Fruit fly (Drosophila melanogaster): ENCODE results near the gene CG15042.
A peak's percentile ranks its signal among the peaks of the same experiment; 100 is the strongest.

The CG15042 gene

DNA sequence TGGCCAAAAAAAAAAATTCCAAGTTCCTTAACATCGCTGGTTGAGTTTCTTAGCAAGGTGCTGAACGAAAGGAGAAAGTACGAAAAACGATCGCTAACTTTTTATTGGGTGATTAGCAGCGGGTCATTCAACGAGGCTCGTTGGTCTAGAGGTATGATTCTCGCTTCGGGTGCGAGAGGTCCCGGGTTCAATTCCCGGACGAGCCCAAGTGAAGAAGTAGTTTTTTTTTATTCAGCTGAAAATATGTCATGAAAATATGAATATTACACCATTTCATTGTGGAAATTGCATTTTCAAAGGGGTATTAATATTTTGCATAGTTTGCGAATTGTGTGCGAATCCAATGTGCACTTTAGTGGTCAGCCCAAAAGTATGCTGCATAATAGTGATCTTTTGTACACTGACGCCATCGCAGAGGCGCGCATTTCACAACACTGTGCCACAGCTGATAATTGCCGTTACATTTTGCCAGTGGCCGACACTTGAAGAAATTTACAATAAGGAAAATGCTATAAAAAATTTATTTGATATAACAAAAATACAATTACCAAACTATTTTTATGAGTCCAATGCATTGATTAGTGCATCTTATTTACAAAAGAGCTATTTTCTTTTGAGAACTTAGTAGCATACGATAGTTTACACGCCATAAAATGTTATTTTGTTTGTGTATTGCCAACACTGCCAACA is 37.7 kb upstream of the CG15042 start (continued):
- TF ChIP-seq kni (GFP tag; optimal IDR thresholded peaks at IDR 0.05) (no peak), CG31441 (GFP tag; IDR thresholded peaks at IDR 0.05) (0 out of 2 replicates have a peak, but pooled peaks have one; percentile 24), br (optimal IDR thresholded peaks at IDR 0.05) (no peak), Dref (GFP tag; IDR thresholded peaks at IDR 0.05) (no peak), dati (GFP tag; IDR thresholded peaks at IDR 0.05) (no peak), H2.0 (GFP tag; IDR thresholded peaks at IDR 0.05) (0 out of 2 replicates have a peak, but pooled peaks have one; percentile 30), Awh (GFP tag; IDR thresholded peaks at IDR 0.05) (0 out of 2 replicates have a peak, but pooled peaks have one; percentile 46)

DNA sequence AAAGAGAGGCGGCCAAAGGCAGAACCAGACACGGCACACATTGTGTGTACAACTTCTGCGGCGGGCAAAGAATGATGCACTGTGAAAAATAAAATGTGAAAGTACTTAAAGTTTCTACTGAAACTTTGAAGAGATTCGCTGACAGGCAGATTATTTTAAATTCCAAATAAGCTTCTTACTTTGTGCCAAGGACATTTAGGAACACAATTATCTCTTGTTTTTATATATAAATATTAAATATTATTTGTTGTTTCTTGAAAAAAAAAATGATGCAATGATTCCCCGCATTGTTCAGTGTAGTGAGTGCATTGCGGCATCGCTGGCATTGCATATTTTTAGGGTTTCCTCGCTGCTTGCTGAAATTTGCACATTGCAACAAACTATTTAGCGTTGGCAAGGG is 36.9 kb upstream of the CG15042 start:
- peak; percentile 3 for TF ChIP-seq nmo (GFP tag; optimal IDR thresholded peaks at IDR 0.05)
- TF ChIP-seq toy (GFP tag; IDR thresholded peaks at IDR 0.05), result no peak
- 0 out of 2 replicates have a peak, but pooled peaks have one; percentile 6 for TF ChIP-seq HLH3B (GFP tag; IDR thresholded peaks at IDR 0.05)
- TF ChIP-seq twi (tag; optimal IDR thresholded peaks at IDR 0.05), result no peak
- TF ChIP-seq Dll (GFP tag; IDR thresholded peaks at IDR 0.05; ENCODE audit: partially characterized antibody), result no peak
- TF ChIP-seq CG15011 (GFP tag; optimal IDR thresholded peaks at IDR 0.05), result no peak
- TF ChIP-seq ttk (GFP tag; IDR thresholded peaks at IDR 0.05), result no peak
- TF ChIP-seq tap (tag; optimal IDR thresholded peaks at IDR 0.05), result no peak
- TF ChIP-seq Abd-B (GFP tag; optimal IDR thresholded peaks at IDR 0.05), result no peak
- no peak for TF ChIP-seq CG3995 (GFP tag; optimal IDR thresholded peaks at IDR 0.05)
- TF ChIP-seq usp (GFP tag; optimal IDR thresholded peaks at IDR 0.05), result no peak
- TF ChIP-seq CG6272 (GFP tag; IDR thresholded peaks at IDR 0.05), result no peak
- TF ChIP-seq abd-A (tag; optimal IDR thresholded peaks at IDR 0.05), result no peak
- no peak for TF ChIP-seq slbo (GFP tag; IDR thresholded peaks at IDR 0.05)
- peak; percentile 24 for TF ChIP-seq esg (GFP tag; conservative IDR thresholded peaks at IDR 0.05)
- no peak for TF ChIP-seq exex (tag; optimal IDR thresholded peaks at IDR 0.05)
- TF ChIP-seq row (GFP tag; IDR thresholded peaks at IDR 0.05), result 0 out of 3 replicates have a peak, but pooled peaks have one; percentile 29
- TF ChIP-seq CG7839 (tag; optimal IDR thresholded peaks at IDR 0.05), result peak; percentile 21
- TF ChIP-seq maf-S (GFP tag; optimal IDR thresholded peaks at IDR 0.05), result no peak
- TF ChIP-seq CG4617 (GFP tag; optimal IDR thresholded peaks at IDR 0.05; ENCODE audit: borderline replicate concordance), result no peak
- no peak for TF ChIP-seq unc-4 (GFP tag; IDR thresholded peaks at IDR 0.05; ENCODE audit: partially characterized antibody)
- TF ChIP-seq gem (tag; optimal IDR thresholded peaks at IDR 0.05), result peak; percentile 1
- no peak for TF ChIP-seq kni (GFP tag; optimal IDR thresholded peaks at IDR 0.05)
- TF ChIP-seq Elba2 (GFP tag; optimal IDR thresholded peaks at IDR 0.05), result no peak
- no peak for TF ChIP-seq bbx (GFP tag; IDR thresholded peaks at IDR 0.05; ENCODE audit: partially characterized antibody)
- TF ChIP-seq Oaz (GFP tag; IDR thresholded peaks at IDR 0.05), result no peak
- no peak for TF ChIP-seq tin (GFP tag; optimal IDR thresholded peaks at IDR 0.05)
- TF ChIP-seq sens (GFP tag), result no peak
- TF ChIP-seq gsb-n (tag; optimal IDR thresholded peaks at IDR 0.05), result no peak
- TF ChIP-seq CG33557 (GFP tag; optimal IDR thresholded peaks at IDR 0.05), result no peak
- TF ChIP-seq pnt (GFP tag; optimal IDR thresholded peaks at IDR 0.05), result no peak
- no peak for TF ChIP-seq gro (GFP tag; optimal IDR thresholded peaks at IDR 0.05)
- no peak for TF ChIP-seq CG3281 (GFP tag; optimal IDR thresholded peaks at IDR 0.05)
- no peak for TF ChIP-seq CoRest (tag; optimal IDR thresholded peaks at IDR 0.05)
- TF ChIP-seq slp2 (GFP tag; optimal IDR thresholded peaks at IDR 0.05), result no peak
- TF ChIP-seq ewg (GFP tag; optimal IDR thresholded peaks at IDR 0.05), result no peak
- peak; percentile 8 for TF ChIP-seq CG11504 (tag; optimal IDR thresholded peaks at IDR 0.05)
- no peak for TF ChIP-seq CG15269 (tag; optimal IDR thresholded peaks at IDR 0.05)
- TF ChIP-seq yki (optimal IDR thresholded peaks at IDR 0.05), result no peak
- TF ChIP-seq CG10321 (GFP tag; IDR thresholded peaks at IDR 0.05), result no peak
- TF ChIP-seq sisA (GFP tag; IDR thresholded peaks at IDR 0.05), result no peak
- TF ChIP-seq ranshi (GFP tag; IDR thresholded peaks at IDR 0.05), result 0 out of 2 replicates have a peak, but pooled peaks have one; percentile 31
- no peak for TF ChIP-seq Jarid2 (GFP tag; optimal IDR thresholded peaks at IDR 0.05)
- no peak for TF ChIP-seq NFAT (GFP tag; IDR thresholded peaks at IDR 0.05)
